Worm (Caenorhabditis elegans) whole organism, early embryonic: Measurements from ENCODE around the gene abcx-1.
A peak's percentile ranks its signal among the peaks of the same experiment; 100 is the strongest.

Experiments used
- B0310.2 ChIP-seq: sonication (generic microtip); optimal IDR thresholded peaks from 2 replicates; lab custom pipeline; 2016; ENCODE audit warnings: mild to moderate bottlenecking, missing genetic modification characterization, missing compliant biosample characterization
- F13C5.2 ChIP-seq: sonication (generic microtip); optimal IDR thresholded peaks from 2 replicates; lab custom pipeline; 2017; ENCODE audit warnings: mild to moderate bottlenecking, missing genetic modification characterization, inconsistent platforms, missing compliant biosample characterization
- aly-1 ChIP-seq: sonication (generic microtip); optimal IDR thresholded peaks from 2 replicates; lab custom pipeline; 2016; ENCODE audit warnings: missing genetic modification characterization, missing compliant biosample characterization
- ama-1 ChIP-seq: fragments of 150-350 bp; optimal IDR thresholded peaks from 2 replicates; lab custom pipeline; 2014
- ceh-13 ChIP-seq: fragments of 200-800 bp; sonication (Bioruptor generic); optimal IDR thresholded peaks from 2 replicates; lab custom pipeline; 2018; ENCODE audit warnings: mild to moderate bottlenecking, missing genetic modification characterization, missing compliant biosample characterization
- ceh-36 ChIP-seq: sonication (generic microtip); optimal IDR thresholded peaks from 2 replicates; lab custom pipeline; 2016; ENCODE audit warnings: missing genetic modification characterization, inconsistent platforms, missing compliant biosample characterization
- ets-7 ChIP-seq: sonication (generic microtip); optimal IDR thresholded peaks from 2 replicates; lab custom pipeline; 2016; ENCODE audit warnings: missing genotype, missing genetic modification characterization, missing compliant biosample characterization
- flt-1 ChIP-seq: fragments of 200-800 bp; sonication (Bioruptor generic); IDR thresholded peaks from 2 replicates; pipeline ENCODE4 v1.3.6; 2022; ENCODE audit warnings: missing genetic modification characterization, missing compliant biosample characterization
- hmbx-1 ChIP-seq: sonication (generic microtip); optimal IDR thresholded peaks from 2 replicates; lab custom pipeline; 2016; ENCODE audit warnings: mild to moderate bottlenecking, missing genetic modification characterization, missing compliant biosample characterization
- hmg-4 ChIP-seq: fragments of 200-800 bp; sonication (Bioruptor generic); optimal IDR thresholded peaks from 2 replicates; lab custom pipeline; 2018; ENCODE audit warnings: mild to moderate bottlenecking, missing genetic modification characterization, missing compliant biosample characterization
- hnd-1 ChIP-seq: sonication (generic microtip); optimal IDR thresholded peaks from 2 replicates; lab custom pipeline; 2016; ENCODE audit warnings: missing genetic modification characterization, missing compliant biosample characterization
- pes-1 ChIP-seq: fragments of 200-800 bp; sonication (Bioruptor generic); IDR thresholded peaks from 2 replicates; pipeline ENCODE4 v1.3.6; 2022; ENCODE audit warnings: missing genetic modification reagents, missing genetic modification characterization, missing compliant biosample characterization
- scrt-1 ChIP-seq: fragments of 200-800 bp; sonication (Bioruptor generic); IDR thresholded peaks from 2 replicates; pipeline ENCODE4 v1.3.6; 2022; ENCODE audit warnings: missing genetic modification characterization, missing compliant biosample characterization
- sea-1 ChIP-seq: fragments of 200-800 bp; sonication (Bioruptor generic); conservative IDR thresholded peaks from 2 replicates; pipeline ENCODE4 v1.3.6; 2022; ENCODE audit warnings: missing genetic modification characterization, missing compliant biosample characterization
- tbx-11 ChIP-seq: fragments of 200-800 bp; sonication (Bioruptor generic); IDR thresholded peaks from 2 replicates; pipeline ENCODE4 v1.3.6; 2022; ENCODE audit warnings: missing genetic modification characterization, missing compliant biosample characterization
- tbx-37 ChIP-seq: fragments of 200-800 bp; sonication (Bioruptor generic); conservative IDR thresholded peaks from 2 replicates; pipeline ENCODE4 v1.3.6; 2022; ENCODE audit warnings: missing genetic modification reagents, missing genetic modification characterization, missing compliant biosample characterization
- tra-4 ChIP-seq: sonication (generic microtip); optimal IDR thresholded peaks from 2 replicates; lab custom pipeline; 2017; ENCODE audit warnings: missing genetic modification characterization, missing compliant biosample characterization

abcx-1 gene

ce11 chrII:6563238-6563637 is 31.3 kb downstream of the abcx-1 start:
- no peak for TF ChIP-seq tbx-11 (GFP tag; lab: Robert Waterston, UW)
- TF ChIP-seq tra-4 (tag; lab: Kevin White, UChicago) = no peak
- TF ChIP-seq F13C5.2 (tag; lab: Kevin White, UChicago) = no peak
- no peak for TF ChIP-seq hmbx-1 (tag; lab: Kevin White, UChicago)
- no peak for TF ChIP-seq ceh-36
- no peak for TF ChIP-seq aly-1 (tag; lab: Kevin White, UChicago)
- TF ChIP-seq pes-1 = no peak
- no peak for TF ChIP-seq ets-7 (tag; lab: Kevin White, UChicago)
- TF ChIP-seq sea-1 (GFP tag; lab: Robert Waterston, UW) = no peak
- no peak for TF ChIP-seq hmg-4 (GFP tag; lab: Kevin White, UChicago)
- no peak for TF ChIP-seq flt-1 (GFP tag; lab: Robert Waterston, UW)
- no peak for TF ChIP-seq ceh-13 (GFP tag; lab: Kevin White, UChicago)
- TF ChIP-seq tbx-37 = no peak
- TF ChIP-seq scrt-1 = no peak
- no peak for TF ChIP-seq ama-1 (lab: Kevin White, UChicago)
- TF ChIP-seq hnd-1 = no peak

- no peak for TF ChIP-seq ama-1 (lab: Kevin White, UChicago)
- peak; percentile 72 for TF ChIP-seq F13C5.2 (tag; lab: Kevin White, UChicago)
- TF ChIP-seq ceh-36 = peak; percentile 64
- peak; percentile 58 for TF ChIP-seq ceh-13 (GFP tag; lab: Kevin White, UChicago)
- peak; percentile 83 for TF ChIP-seq tbx-11 (GFP tag; lab: Robert Waterston, UW)
- TF ChIP-seq hnd-1 = peak; percentile 47
- no peak for TF ChIP-seq hmg-4 (GFP tag; lab: Kevin White, UChicago)
- peak; percentile 74 for TF ChIP-seq aly-1 (tag; lab: Kevin White, UChicago)
- TF ChIP-seq ets-7 (tag; lab: Kevin White, UChicago) = peak; percentile 30
- no peak; the same call in 1 of the 2 replicates for TF ChIP-seq tbx-37
- no peak for TF ChIP-seq pes-1
- no peak for TF ChIP-seq tra-4 (tag; lab: Kevin White, UChicago)
- peak; percentile 81; the same call in 1 of the 2 replicates for TF ChIP-seq flt-1 (GFP tag; lab: Robert Waterston, UW)
- TF ChIP-seq hmbx-1 (tag; lab: Kevin White, UChicago) = no peak
- no peak for TF ChIP-seq sea-1 (GFP tag; lab: Robert Waterston, UW)
- peak; percentile 30 for TF ChIP-seq B0310.2
- peak; percentile 77 for TF ChIP-seq scrt-1
Observed at ce11 chrII:6565077-6565476, 33.1 kb downstream of the abcx-1 start, which contains the start of gene mpz-3. mpz-3 (minus strand) TSS chrII:6565396.

- TF ChIP-seq hmbx-1 (tag; lab: Kevin White, UChicago) = no peak
- TF ChIP-seq hnd-1 = no peak
- no peak for TF ChIP-seq sea-1 (GFP tag; lab: Robert Waterston, UW)
- no peak for TF ChIP-seq hmg-4 (GFP tag; lab: Kevin White, UChicago)
- no peak for TF ChIP-seq ceh-36
- TF ChIP-seq tbx-37 = no peak
- no peak for TF ChIP-seq aly-1 (tag; lab: Kevin White, UChicago)
- no peak for TF ChIP-seq flt-1 (GFP tag; lab: Robert Waterston, UW)
- no peak for TF ChIP-seq pes-1
- TF ChIP-seq scrt-1 = no peak
- TF ChIP-seq tra-4 (tag; lab: Kevin White, UChicago) = no peak
- no peak for TF ChIP-seq F13C5.2 (tag; lab: Kevin White, UChicago)
- TF ChIP-seq ceh-13 (GFP tag; lab: Kevin White, UChicago) = no peak
Observed at ce11 chrII:6566628-6567180, 34.7 kb downstream of the abcx-1 start, which contains the start of the genes F18C5.5 and F18C5.9. F18C5.5 (minus strand) TSS chrII:6566728. F18C5.9 (plus strand) TSS chrII:6567130.

- TF ChIP-seq hmg-4 (GFP tag; lab: Kevin White, UChicago) = no peak
- no peak for TF ChIP-seq scrt-1
- TF ChIP-seq ets-7 (tag; lab: Kevin White, UChicago) = no peak
- no peak for TF ChIP-seq hnd-1
- TF ChIP-seq tbx-37 = no peak
- TF ChIP-seq ama-1 (lab: Kevin White, UChicago) = no peak
- TF ChIP-seq aly-1 (tag; lab: Kevin White, UChicago) = no peak
- TF ChIP-seq ceh-13 (GFP tag; lab: Kevin White, UChicago) = no peak
- TF ChIP-seq B0310.2 = no peak
- no peak for TF ChIP-seq sea-1 (GFP tag; lab: Robert Waterston, UW)
- no peak for TF ChIP-seq pes-1
Observed at ce11 chrII:6568707-6569106, 36.7 kb downstream of the abcx-1 start, which contains the start of gene sra-27. sra-27 (plus strand) TSS chrII:6569007.

- no peak for TF ChIP-seq pes-1
- TF ChIP-seq hmbx-1 (tag; lab: Kevin White, UChicago) = no peak
- TF ChIP-seq hnd-1 = no peak
- TF ChIP-seq tra-4 (tag; lab: Kevin White, UChicago) = no peak
- no peak for TF ChIP-seq ama-1 (lab: Kevin White, UChicago)
- TF ChIP-seq F13C5.2 (tag; lab: Kevin White, UChicago) = no peak
- no peak for TF ChIP-seq tbx-37
- no peak for TF ChIP-seq ets-7 (tag; lab: Kevin White, UChicago)
- TF ChIP-seq flt-1 (GFP tag; lab: Robert Waterston, UW) = no peak
- no peak for TF ChIP-seq aly-1 (tag; lab: Kevin White, UChicago)
- no peak for TF ChIP-seq ceh-36
- no peak for TF ChIP-seq sea-1 (GFP tag; lab: Robert Waterston, UW)
- TF ChIP-seq ceh-13 (GFP tag; lab: Kevin White, UChicago) = no peak
- no peak for TF ChIP-seq hmg-4 (GFP tag; lab: Kevin White, UChicago)
- no peak for TF ChIP-seq tbx-11 (GFP tag; lab: Robert Waterston, UW)
Observed at ce11 chrII:6573677-6574076, 41.7 kb downstream of the abcx-1 start, which contains the start of gene sra-28. sra-28 (minus strand) TSS chrII:6573777.

ce11 chrII:6575647-6576046 is 43.7 kb downstream of the abcx-1 start, which contains the start of gene sra-29:
sra-29 (minus strand) TSS chrII:6575747.
- TF ChIP-seq tra-4 (tag; lab: Kevin White, UChicago) (no peak), aly-1 (tag; lab: Kevin White, UChicago) (no peak), hmbx-1 (tag; lab: Kevin White, UChicago) (no peak), tbx-37 (no peak), pes-1 (no peak), ets-7 (tag; lab: Kevin White, UChicago) (no peak), B0310.2 (no peak), sea-1 (GFP tag; lab: Robert Waterston, UW) (no peak), flt-1 (GFP tag; lab: Robert Waterston, UW) (no peak), ama-1 (lab: Kevin White, UChicago) (no peak), tbx-11 (GFP tag; lab: Robert Waterston, UW) (no peak), scrt-1 (no peak), F13C5.2 (tag; lab: Kevin White, UChicago) (no peak), ceh-13 (GFP tag; lab: Kevin White, UChicago) (no peak), hmg-4 (GFP tag; lab: Kevin White, UChicago) (no peak), hnd-1 (no peak)
